Fruit fly (Drosophila melanogaster) whole organism, embryonic: ENCODE measurements around the gene bmm.

Source experiments
- BEAF-32 ChIP-seq: fragments of 200-800 bp; sonication (Bioruptor generic); optimal IDR thresholded peaks from 3 replicates; lab custom pipeline; 2017; ENCODE audit warnings: missing biosample characterization, missing genetic modification characterization, mild to moderate bottlenecking, moderate library complexity, missing genetic modification reagents
- CG11560 ChIP-seq: fragments of 200-800 bp; sonication (Bioruptor generic); IDR thresholded peaks from 3 replicates; pipeline ENCODE4 v1.3.6; 2022; ENCODE audit warnings: missing biosample characterization, missing genetic modification characterization
- CG14014 ChIP-seq: fragments of 200-800 bp; sonication (Bioruptor generic); IDR thresholded peaks from 2 replicates; pipeline ENCODE4 v1.3.6; 2022; ENCODE audit warnings: missing biosample characterization, missing genetic modification characterization
- CG14860 ChIP-seq: fragments of 200-800 bp; sonication (Bioruptor generic); IDR thresholded peaks from 3 replicates; pipeline ENCODE4 v1.3.6; 2022; ENCODE audit warnings: missing biosample characterization, missing genetic modification characterization; ENCODE audit not compliant: partially characterized antibody
- CG15011 ChIP-seq: fragments of 200-800 bp; sonication (Bioruptor generic); optimal IDR thresholded peaks from 3 replicates; lab custom pipeline; 2018; ENCODE audit warnings: missing biosample characterization, mild to moderate bottlenecking, missing genetic modification characterization
- CG17361 ChIP-seq: fragments of 200-800 bp; sonication (Bioruptor generic); IDR thresholded peaks from 3 replicates; pipeline ENCODE4 v1.3.6; 2022; ENCODE audit warnings: missing biosample characterization, missing genetic modification characterization
- CG2199 ChIP-seq: fragments of 200-800 bp; sonication (Bioruptor generic); IDR thresholded peaks from 3 replicates; pipeline ENCODE4 v1.3.6; 2022; ENCODE audit warnings: missing biosample characterization, missing genetic modification characterization
- CG32532 ChIP-seq: fragments of 200-800 bp; sonication (Bioruptor generic); IDR thresholded peaks from 2 replicates; pipeline ENCODE4 v1.3.6; 2022; ENCODE audit warnings: missing biosample characterization, missing genetic modification characterization
- CG32767 ChIP-seq: fragments of 200-800 bp; sonication (Bioruptor generic); IDR thresholded peaks from 2 replicates; pipeline ENCODE4 v1.3.6; 2022; ENCODE audit warnings: missing biosample characterization, missing genetic modification characterization
- CG32772 ChIP-seq: fragments of 200-800 bp; sonication (Bioruptor generic); IDR thresholded peaks from 2 replicates; pipeline ENCODE4 v1.3.6; 2022; ENCODE audit warnings: missing biosample characterization, missing genetic modification characterization
- CG4617 ChIP-seq: fragments of 200-800 bp; sonication (Bioruptor generic); optimal IDR thresholded peaks from 3 replicates; lab custom pipeline; 2016; ENCODE audit warnings: missing biosample characterization, missing genetic modification characterization, borderline replicate concordance
- CG6854 ChIP-seq: fragments of 200-800 bp; sonication (Bioruptor generic); optimal IDR thresholded peaks from 3 replicates; lab custom pipeline; 2017; ENCODE audit warnings: missing biosample characterization, mild to moderate bottlenecking, missing genetic modification characterization
- CG7271 ChIP-seq: fragments of 200-800 bp; sonication (Bioruptor generic); optimal IDR thresholded peaks from 2 replicates; lab custom pipeline; 2018; ENCODE audit warnings: missing biosample characterization, mild to moderate bottlenecking, missing genetic modification characterization, moderate library complexity
- CG8089 ChIP-seq: fragments of 200-800 bp; sonication (Bioruptor generic); optimal IDR thresholded peaks from 3 replicates; lab custom pipeline; 2016; ENCODE audit warnings: missing biosample characterization, missing genetic modification characterization
- CG8944 ChIP-seq: fragments of 200-800 bp; sonication (Bioruptor generic); optimal IDR thresholded peaks from 3 replicates; lab custom pipeline; 2016; ENCODE audit warnings: missing biosample characterization, missing genetic modification characterization
- CG9797 ChIP-seq: fragments of 200-800 bp; sonication (Bioruptor generic); optimal IDR thresholded peaks from 3 replicates; lab custom pipeline; 2018; ENCODE audit warnings: missing biosample characterization, mild to moderate bottlenecking, missing genetic modification characterization
- Chrac-16 ChIP-seq: fragments of 200-800 bp; sonication (Bioruptor generic); optimal IDR thresholded peaks from 3 replicates; lab custom pipeline; 2016; ENCODE audit warnings: missing biosample characterization, missing genetic modification characterization
- D ChIP-seq, 2 experiments: fragments of 200-800 bp in 1 of 2; fragments of >200 bp in 1 of 2; sonication (Bioruptor generic) in 1 of 2; optimal IDR thresholded peaks; 2 replicates in 1 of 2; 3 replicates in 1 of 2; lab custom pipeline; 2017; ENCODE audit warnings: mild to moderate bottlenecking in 1 of 2, missing biosample characterization in 1 of 2, missing genetic modification characterization in 1 of 2, missing genetic modification reagents in 1 of 2
- Drgx ChIP-seq: fragments of 200-800 bp; sonication (Bioruptor generic); IDR thresholded peaks from 2 replicates; pipeline ENCODE4 v1.3.6; 2022; ENCODE audit warnings: missing biosample characterization, missing genetic modification characterization
- Ets97D ChIP-seq: fragments of 200-800 bp; sonication (Bioruptor generic); optimal IDR thresholded peaks from 3 replicates; lab custom pipeline; 2016; ENCODE audit warnings: missing biosample characterization, missing genetic modification characterization
- H2.0 ChIP-seq: fragments of 200-800 bp; sonication (Bioruptor generic); IDR thresholded peaks from 2 replicates; pipeline ENCODE4 v1.3.6; 2022; ENCODE audit warnings: missing biosample characterization, missing genetic modification characterization
- HmgZ ChIP-seq: fragments of 200-800 bp; sonication (Bioruptor generic); optimal IDR thresholded peaks from 2 replicates; lab custom pipeline; 2018; ENCODE audit warnings: missing biosample characterization, mild to moderate bottlenecking, missing genetic modification characterization
- Hmx ChIP-seq: fragments of 200-800 bp; sonication (Bioruptor generic); optimal IDR thresholded peaks from 2 replicates; lab custom pipeline; 2016; ENCODE audit warnings: missing biosample characterization, missing genetic modification characterization
- Hr78 ChIP-seq, 2 experiments: fragments of 200-800 bp in 1 of 2; fragments of >200 bp in 1 of 2; sonication (Bioruptor generic) in 1 of 2; optimal IDR thresholded peaks; 2 replicates each; lab custom pipeline; 2017 to 2019; ENCODE audit warnings: missing biosample characterization in 2 of 2, missing genetic modification characterization in 2 of 2, mild to moderate bottlenecking in 1 of 2, moderate library complexity in 1 of 2
- NC2β ChIP-seq: fragments of 200-800 bp; sonication (Bioruptor generic); optimal IDR thresholded peaks from 2 replicates; lab custom pipeline; 2016; ENCODE audit warnings: missing biosample characterization, missing genetic modification characterization
- Oaz ChIP-seq: fragments of 200-800 bp; sonication (Bioruptor generic); IDR thresholded peaks from 2 replicates; pipeline ENCODE4 v1.3.6; 2022; ENCODE audit warnings: missing biosample characterization, missing genetic modification characterization
- Sin3A ChIP-seq: fragments of >200 bp; optimal IDR thresholded peaks from 2 replicates; lab custom pipeline; 2018
- Sox102F ChIP-seq: fragments of 200-800 bp; sonication (Bioruptor generic); optimal IDR thresholded peaks from 2 replicates; lab custom pipeline; 2018; ENCODE audit warnings: missing biosample characterization, mild to moderate bottlenecking, missing genetic modification characterization, moderate library complexity
- Stat92E ChIP-seq, 3 experiments: fragments of >200 bp in 2 of 3; fragments of 200-800 bp in 1 of 3; sonication (Bioruptor generic) in 1 of 3; optimal IDR thresholded peaks; 2 replicates each; lab custom pipeline; 2017 to 2019; ENCODE audit warnings: missing biosample characterization in 3 of 3, missing genetic modification characterization in 3 of 3, mild to moderate bottlenecking in 1 of 3, moderate library complexity in 1 of 3
- Tbp ChIP-seq: fragments of >200 bp; optimal IDR thresholded peaks from 2 replicates; lab custom pipeline; 2018; ENCODE audit warnings: missing biosample characterization, missing genetic modification characterization
- Trl ChIP-seq, 3 experiments: fragments of >200 bp in 2 of 3; fragments of 200-800 bp in 1 of 3; sonication (Bioruptor generic) in 1 of 3; optimal IDR thresholded peaks; 2 replicates in 1 of 3; 3 replicates in 2 of 3; lab custom pipeline; 2016 to 2017; ENCODE audit warnings: missing biosample characterization in 1 of 3, missing genetic modification characterization in 1 of 3
- ase ChIP-seq: fragments of 200-800 bp; sonication (Bioruptor generic); IDR thresholded peaks from 3 replicates; pipeline ENCODE4 v1.3.6; 2022; ENCODE audit warnings: missing biosample characterization, missing genetic modification characterization
- bbx ChIP-seq: fragments of 200-800 bp; sonication (Bioruptor generic); IDR thresholded peaks from 2 replicates; pipeline ENCODE4 v1.3.6; 2022; ENCODE audit warnings: missing biosample characterization, missing genetic modification characterization; ENCODE audit not compliant: partially characterized antibody
- bowl ChIP-seq: fragments of 200-800 bp; sonication (Bioruptor generic); IDR thresholded peaks from 2 replicates; pipeline ENCODE4 v1.3.6; 2022; ENCODE audit warnings: missing biosample characterization, missing genetic modification characterization
- chm ChIP-seq: fragments of 200-800 bp; sonication (Bioruptor generic); IDR thresholded peaks from 2 replicates; pipeline ENCODE4 v1.3.6; 2022; ENCODE audit warnings: missing biosample characterization, missing genetic modification characterization
- dimm ChIP-seq: fragments of 200-800 bp; sonication (Bioruptor generic); IDR thresholded peaks from 2 replicates; pipeline ENCODE4 v1.3.6; 2022; ENCODE audit warnings: missing biosample characterization, missing genetic modification characterization
- fd64A ChIP-seq: fragments of 200-800 bp; sonication (Bioruptor generic); optimal IDR thresholded peaks from 3 replicates; lab custom pipeline; 2018; ENCODE audit warnings: missing biosample characterization, mild to moderate bottlenecking, missing genetic modification characterization
- fd96Cb ChIP-seq: fragments of 200-800 bp; sonication (Bioruptor generic); optimal IDR thresholded peaks from 2 replicates; lab custom pipeline; 2018; ENCODE audit warnings: missing biosample characterization, mild to moderate bottlenecking, missing genetic modification characterization, moderate library complexity
- ftz-f1 ChIP-seq: fragments of 200-800 bp; sonication (Bioruptor generic); optimal IDR thresholded peaks from 2 replicates; lab custom pipeline; 2016; ENCODE audit warnings: missing biosample characterization, missing genetic modification characterization
- gfzf ChIP-seq: fragments of 200-800 bp; sonication (Bioruptor generic); optimal IDR thresholded peaks from 2 replicates; lab custom pipeline; 2016; ENCODE audit warnings: missing biosample characterization, mild to moderate bottlenecking, missing genetic modification characterization, moderate library complexity
- klu ChIP-seq: fragments of 200-800 bp; sonication (Bioruptor generic); IDR thresholded peaks from 2 replicates; pipeline ENCODE4 v1.3.6; 2022; ENCODE audit warnings: missing biosample characterization, missing genetic modification characterization
- lbe ChIP-seq: fragments of 200-800 bp; sonication (Bioruptor generic); optimal IDR thresholded peaks from 2 replicates; lab custom pipeline; 2016; ENCODE audit warnings: missing biosample characterization, mild to moderate bottlenecking, missing genetic modification characterization
- p53 ChIP-seq: fragments of 200-800 bp; sonication (Bioruptor generic); optimal IDR thresholded peaks from 2 replicates; lab custom pipeline; 2016; ENCODE audit warnings: missing biosample characterization, missing genetic modification characterization
- pb ChIP-seq: fragments of 200-800 bp; sonication (Bioruptor generic); optimal IDR thresholded peaks from 3 replicates; lab custom pipeline; 2016; ENCODE audit warnings: missing biosample characterization, missing genetic modification characterization
- pita ChIP-seq: fragments of 200-800 bp; sonication (Bioruptor generic); optimal IDR thresholded peaks from 2 replicates; lab custom pipeline; 2017; ENCODE audit warnings: missing biosample characterization, mild to moderate bottlenecking, missing genetic modification characterization
- row ChIP-seq: fragments of 200-800 bp; sonication (Bioruptor generic); IDR thresholded peaks from 3 replicates; pipeline ENCODE4 v1.3.6; 2022; ENCODE audit warnings: missing biosample characterization, missing genetic modification characterization
- sim ChIP-seq: fragments of 200-800 bp; sonication (Bioruptor generic); IDR thresholded peaks from 2 replicates; pipeline ENCODE4 v1.3.6; 2022; ENCODE audit warnings: missing biosample characterization, missing genetic modification characterization
- slbo ChIP-seq: fragments of 200-800 bp; sonication (Bioruptor generic); IDR thresholded peaks from 2 replicates; pipeline ENCODE4 v1.3.6; 2022; ENCODE audit warnings: missing biosample characterization, missing genetic modification characterization
- sr ChIP-seq: fragments of 200-800 bp; sonication (Bioruptor generic); IDR thresholded peaks from 3 replicates; pipeline ENCODE4 v1.3.6; 2022; ENCODE audit warnings: missing biosample characterization, missing genetic modification characterization
- ssp ChIP-seq: fragments of 200-800 bp; sonication (Bioruptor generic); IDR thresholded peaks from 2 replicates; pipeline ENCODE4 v1.3.6; 2022; ENCODE audit warnings: missing biosample characterization, missing genetic modification characterization
- tna ChIP-seq: fragments of 200-800 bp; sonication (Bioruptor generic); IDR thresholded peaks from 2 replicates; pipeline ENCODE4 v1.3.6; 2022; ENCODE audit warnings: missing biosample characterization, missing genetic modification characterization; ENCODE audit not compliant: partially characterized antibody
- vfl ChIP-seq: fragments of 200-800 bp; sonication (Bioruptor generic); optimal IDR thresholded peaks from 2 replicates; lab custom pipeline; 2016; ENCODE audit warnings: missing biosample characterization, missing genetic modification characterization

Gene bmm

DNA sequence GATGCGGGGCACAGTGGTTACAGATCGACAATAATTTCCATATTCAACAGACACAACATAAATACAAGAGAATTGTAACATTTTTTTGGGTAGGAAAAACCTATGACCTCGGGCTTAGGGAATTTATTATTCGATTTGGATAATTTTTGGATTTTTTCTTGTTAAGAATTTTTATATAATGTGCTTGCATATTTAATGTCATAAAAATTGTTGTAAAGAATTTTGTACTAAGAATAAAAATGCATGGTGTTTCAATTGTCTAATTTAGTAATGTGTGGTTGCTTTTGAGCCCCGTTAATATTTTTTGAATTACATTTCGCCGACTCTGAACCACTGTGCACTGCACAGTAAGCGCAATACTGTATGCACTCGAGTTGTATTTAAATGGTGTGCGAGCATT lies 30.5 kb upstream of the bmm start (continued):
- TF ChIP-seq CG8089 (GFP tag; lab: Kevin White, UChicago): no peak
- no peak for TF ChIP-seq CG15011 (GFP tag; lab: Kevin White, UChicago)
- no peak for TF ChIP-seq Trl (optimal IDR thresholded peaks at IDR 0.05; lab: Kevin White, UChicago)
- no peak for TF ChIP-seq Trl (GFP tag; optimal IDR thresholded peaks at IDR 0.05; lab: Kevin White, UChicago)
- TF ChIP-seq lbe (GFP tag; lab: Kevin White, UChicago): no peak
- no peak for TF ChIP-seq CG9797 (GFP tag; lab: Kevin White, UChicago)
- TF ChIP-seq Hmx: no peak
- TF ChIP-seq pita (GFP tag; lab: Kevin White, UChicago): no peak
- no peak for TF ChIP-seq CG2199
- TF ChIP-seq vfl: no peak
- TF ChIP-seq slbo (GFP tag; lab: Robert Waterston, UW): no peak
- no peak for TF ChIP-seq ftz-f1 (GFP tag; lab: Kevin White, UChicago)
- no peak for TF ChIP-seq H2.0
- peak; percentile 11 for TF ChIP-seq Sox102F
- TF ChIP-seq fd64A (GFP tag; lab: Kevin White, UChicago): no peak
- TF ChIP-seq Ets97D (GFP tag; lab: Kevin White, UChicago): no peak
- no peak for TF ChIP-seq CG32772
- TF ChIP-seq tna: no peak
- no peak for TF ChIP-seq chm
- peak; percentile 21; the same call in 1 of the 3 replicates for TF ChIP-seq CG17361 (GFP tag; lab: Robert Waterston, UW)
- TF ChIP-seq CG32532 (GFP tag; lab: Robert Waterston, UW): no peak
- TF ChIP-seq CG8944: no peak
- no peak for TF ChIP-seq gfzf
- no peak for TF ChIP-seq p53 (GFP tag; lab: Kevin White, UChicago)
- no peak for TF ChIP-seq bbx
- 0 out of 3 replicates have a peak, but pooled peaks have one; percentile 24 for TF ChIP-seq row (GFP tag; lab: Robert Waterston, UW)
- no peak for TF ChIP-seq sim (GFP tag; lab: Robert Waterston, UW)
- no peak for TF ChIP-seq NC2β (GFP tag; lab: Kevin White, UChicago)
- TF ChIP-seq Oaz (GFP tag; lab: Robert Waterston, UW): no peak
- TF ChIP-seq ase (GFP tag; lab: Robert Waterston, UW): no peak
- no peak for TF ChIP-seq CG11560
- no peak for TF ChIP-seq CG14014
- TF ChIP-seq CG6854 (GFP tag; lab: Kevin White, UChicago): no peak
- peak; percentile 33 for TF ChIP-seq fd96Cb (tag; lab: Kevin White, UChicago)
- TF ChIP-seq Tbp (GFP tag; lab: Kevin White, UChicago): no peak
- no peak for TF ChIP-seq HmgZ (tag; lab: Kevin White, UChicago)
- TF ChIP-seq ssp (GFP tag; lab: Robert Waterston, UW): no peak
- no peak for TF ChIP-seq klu (GFP tag; lab: Robert Waterston, UW)
- TF ChIP-seq Chrac-16 (GFP tag; lab: Kevin White, UChicago): no peak
- no peak for TF ChIP-seq CG4617 (GFP tag; lab: Kevin White, UChicago)
- no peak for TF ChIP-seq bowl (GFP tag; lab: Robert Waterston, UW)
- no peak for TF ChIP-seq sr (GFP tag; lab: Robert Waterston, UW)
- TF ChIP-seq CG7271 (tag; lab: Kevin White, UChicago): no peak
- TF ChIP-seq BEAF-32 (GFP tag; lab: Kevin White, UChicago): no peak
- no peak for TF ChIP-seq Stat92E (GFP tag; optimal IDR thresholded peaks at IDR 0.05; lab: Kevin White, UChicago)
- no peak for TF ChIP-seq pb (GFP tag; lab: Kevin White, UChicago)
- no peak for TF ChIP-seq dimm (GFP tag; lab: Robert Waterston, UW)
- TF ChIP-seq Drgx: no peak
- TF ChIP-seq Sin3A (lab: Kevin White, UChicago): no peak
- TF ChIP-seq CG32767 (GFP tag; lab: Robert Waterston, UW): no peak
- no peak for TF ChIP-seq D (optimal IDR thresholded peaks at IDR 0.05; lab: Kevin White, UChicago)
- no peak for TF ChIP-seq D (GFP tag; optimal IDR thresholded peaks at IDR 0.05; lab: Kevin White, UChicago)
- no peak for TF ChIP-seq Hr78 (GFP tag; optimal IDR thresholded peaks at IDR 0.05; lab: Kevin White, UChicago)
- no peak for TF ChIP-seq CG14860 (GFP tag; lab: Robert Waterston, UW)
